Fruit fly (Drosophila melanogaster): ENCODE results near the gene p38c.

Gene p38c

dm6 chr3R:24106059-24106631 lies 43.9 kb downstream of the p38c start (continued):
- TF ChIP-seq Hand (GFP tag; optimal IDR thresholded peaks at IDR 0.05) (peak; percentile 35), CG3065 (GFP tag; optimal IDR thresholded peaks at IDR 0.05) (no peak), CG13287 (GFP tag; IDR thresholded peaks at IDR 0.05; ENCODE audit: partially characterized antibody) (no peak), sna (GFP tag; IDR thresholded peaks at IDR 0.05; ENCODE audit: partially characterized antibody) (no peak), pita (GFP tag; optimal IDR thresholded peaks at IDR 0.05) (peak; percentile 24), Max (GFP tag; optimal IDR thresholded peaks at IDR 0.05) (peak; percentile 41), kah (GFP tag; optimal IDR thresholded peaks at IDR 0.05) (no peak), CG34376 (GFP tag; optimal IDR thresholded peaks at IDR 0.05) (no peak), Hr51 (GFP tag; optimal IDR thresholded peaks at IDR 0.05) (peak; percentile 10 to 58), Hmx (GFP tag; optimal IDR thresholded peaks at IDR 0.05) (no peak), ftz-f1 (GFP tag; optimal IDR thresholded peaks at IDR 0.05) (no peak), lmd (GFP tag; IDR thresholded peaks at IDR 0.05) (no peak), Kr (GFP tag; optimal IDR thresholded peaks at IDR 0.05) (no peak), CG6813 (GFP tag; optimal IDR thresholded peaks at IDR 0.05) (peak; percentile 25), sd (tag; optimal IDR thresholded peaks at IDR 0.05) (peak; percentile 12), CG17385 (GFP tag; optimal IDR thresholded peaks at IDR 0.05) (peak; percentile 75), CG34224 (GFP tag; IDR thresholded peaks at IDR 0.05; ENCODE audit: partially characterized antibody) (no peak), Dp (GFP tag; optimal IDR thresholded peaks at IDR 0.05) (peak; percentile 76), CG4282 (GFP tag; optimal IDR thresholded peaks at IDR 0.05) (no peak), CG11093 (GFP tag; IDR thresholded peaks at IDR 0.05) (no peak), H15 (GFP tag; IDR thresholded peaks at IDR 0.05) (no peak), CG12071 (GFP tag; optimal IDR thresholded peaks at IDR 0.05) (peak; percentile 30), Blimp-1 (GFP tag; optimal IDR thresholded peaks at IDR 0.05) (peak; percentile 48), TFAM (GFP tag; optimal IDR thresholded peaks at IDR 0.05) (no peak), Hr78 (GFP tag; optimal IDR thresholded peaks at IDR 0.05) (no peak), CG13424 (tag; optimal IDR thresholded peaks at IDR 0.05) (peak; percentile 50), CG10565 (GFP tag; optimal IDR thresholded peaks at IDR 0.05) (no peak), disco-r (GFP tag; optimal IDR thresholded peaks at IDR 0.05) (no peak), CG10959 (GFP tag; IDR thresholded peaks at IDR 0.05) (no peak), CG14441 (GFP tag; IDR thresholded peaks at IDR 0.05) (no peak), ham (GFP tag; IDR thresholded peaks at IDR 0.05) (no peak), her (GFP tag; optimal IDR thresholded peaks at IDR 0.05) (no peak), CG3281 (GFP tag; optimal IDR thresholded peaks at IDR 0.05) (peak; percentile 73), Pdp1 (GFP tag; optimal IDR thresholded peaks at IDR 0.05) (peak in 1 of 2 experiments; percentile 96), CG31441 (GFP tag; IDR thresholded peaks at IDR 0.05) (no peak), nerfin-1 (tag; optimal IDR thresholded peaks at IDR 0.05) (peak; percentile 92), ato (GFP tag; IDR thresholded peaks at IDR 0.05; ENCODE audit: partially characterized antibody) (no peak), CG2889 (GFP tag; IDR thresholded peaks at IDR 0.05) (no peak), NC2α (GFP tag; optimal IDR thresholded peaks at IDR 0.05) (no peak), Elba2 (GFP tag; optimal IDR thresholded peaks at IDR 0.05) (no peak), eyg (GFP tag; optimal IDR thresholded peaks at IDR 0.05) (no peak), Spps (tag; optimal IDR thresholded peaks at IDR 0.05) (no peak), jumu (GFP tag; optimal IDR thresholded peaks at IDR 0.05) (no peak), CG12659 (GFP tag; optimal IDR thresholded peaks at IDR 0.05) (peak; percentile 42), unpg (GFP tag; optimal IDR thresholded peaks at IDR 0.05) (peak; percentile 57), CG11456 (GFP tag; IDR thresholded peaks at IDR 0.05) (no peak), insv (GFP tag; optimal IDR thresholded peaks at IDR 0.05) (no peak), CG18476 (GFP tag; optimal IDR thresholded peaks at IDR 0.05) (peak; percentile 64), fd96Cb (tag; optimal IDR thresholded peaks at IDR 0.05) (peak; percentile 1)

Data from whole organism, embryonic.